Fruit fly (Drosophila melanogaster) whole organism, embryonic: ENCODE results near the gene Hip1.
A peak's percentile ranks its signal among the peaks of the same experiment; 100 is the strongest.

ENCODE experiments used
- Asciz ChIP-seq: fragments of 200-800 bp; sonication (Bioruptor generic); optimal IDR thresholded peaks from 2 replicates; lab custom pipeline; 2017; ENCODE audit warnings: missing biosample characterization, mild to moderate bottlenecking, missing genetic modification characterization, missing genetic modification reagents
- C15 ChIP-seq: fragments of 200-800 bp; sonication (Bioruptor generic); IDR thresholded peaks from 3 replicates; pipeline ENCODE4 v1.3.6; 2022; ENCODE audit warnings: missing biosample characterization, missing genetic modification characterization
- CG1024 ChIP-seq: fragments of 200-800 bp; sonication (Bioruptor generic); IDR thresholded peaks from 2 replicates; pipeline ENCODE4 v1.3.6; 2022; ENCODE audit warnings: missing biosample characterization, missing genetic modification characterization
- CG10321 ChIP-seq: fragments of 200-800 bp; sonication (Bioruptor generic); IDR thresholded peaks from 2 replicates; pipeline ENCODE4 v1.3.6; 2022; ENCODE audit warnings: missing biosample characterization, missing genetic modification characterization
- CG10979 ChIP-seq: fragments of 200-800 bp; sonication (Bioruptor generic); optimal IDR thresholded peaks from 2 replicates; lab custom pipeline; 2018; ENCODE audit warnings: missing biosample characterization, mild to moderate bottlenecking, missing genetic modification characterization, moderate library complexity
- CG11398 ChIP-seq: fragments of 200-800 bp; sonication (Bioruptor generic); optimal IDR thresholded peaks from 2 replicates; lab custom pipeline; 2016; ENCODE audit warnings: missing biosample characterization, missing genetic modification characterization
- CG11504 ChIP-seq: fragments of 200-800 bp; sonication (Bioruptor generic); optimal IDR thresholded peaks from 3 replicates; lab custom pipeline; 2019; ENCODE audit warnings: missing biosample characterization, mild to moderate bottlenecking, missing genetic modification characterization, moderate library complexity
- CG11560 ChIP-seq: fragments of 200-800 bp; sonication (Bioruptor generic); IDR thresholded peaks from 3 replicates; pipeline ENCODE4 v1.3.6; 2022; ENCODE audit warnings: missing biosample characterization, missing genetic modification characterization
- CG11696 ChIP-seq: fragments of 200-800 bp; sonication (Bioruptor generic); IDR thresholded peaks from 2 replicates; pipeline ENCODE4 v1.3.6; 2022; ENCODE audit warnings: missing biosample characterization, missing genetic modification characterization
- CG12155 ChIP-seq: fragments of 200-800 bp; sonication (Bioruptor generic); optimal IDR thresholded peaks from 3 replicates; lab custom pipeline; 2016; ENCODE audit warnings: missing biosample characterization, missing genetic modification characterization
- CG14860 ChIP-seq: fragments of 200-800 bp; sonication (Bioruptor generic); IDR thresholded peaks from 3 replicates; pipeline ENCODE4 v1.3.6; 2022; ENCODE audit warnings: missing biosample characterization, missing genetic modification characterization; ENCODE audit not compliant: partially characterized antibody
- CG15073 ChIP-seq: fragments of 200-800 bp; sonication (Bioruptor generic); optimal IDR thresholded peaks from 2 replicates; lab custom pipeline; 2016; ENCODE audit warnings: missing biosample characterization, missing genetic modification characterization
- CG1603 ChIP-seq: fragments of 200-800 bp; sonication (Bioruptor generic); optimal IDR thresholded peaks from 2 replicates; lab custom pipeline; 2019; ENCODE audit warnings: missing biosample characterization, mild to moderate bottlenecking, missing genetic modification characterization, moderate library complexity
- CG16813 ChIP-seq: fragments of 200-800 bp; sonication (Bioruptor generic); IDR thresholded peaks from 3 replicates; pipeline ENCODE4 v1.3.6; 2022; ENCODE audit warnings: missing biosample characterization, missing genetic modification characterization; ENCODE audit not compliant: partially characterized antibody
- CG16863 ChIP-seq: fragments of 200-800 bp; sonication (Bioruptor generic); optimal IDR thresholded peaks from 3 replicates; lab custom pipeline; 2016; ENCODE audit warnings: missing biosample characterization, missing genetic modification characterization
- CG1792 ChIP-seq: fragments of 200-800 bp; sonication (Bioruptor generic); optimal IDR thresholded peaks from 2 replicates; lab custom pipeline; 2016; ENCODE audit warnings: missing biosample characterization, missing genetic modification characterization
- CG2199 ChIP-seq: fragments of 200-800 bp; sonication (Bioruptor generic); IDR thresholded peaks from 3 replicates; pipeline ENCODE4 v1.3.6; 2022; ENCODE audit warnings: missing biosample characterization, missing genetic modification characterization
- CG2889 ChIP-seq: fragments of 200-800 bp; sonication (Bioruptor generic); IDR thresholded peaks from 3 replicates; pipeline ENCODE4 v1.3.6; 2022; ENCODE audit warnings: missing biosample characterization, missing genetic modification characterization
- CG34422 ChIP-seq: fragments of 200-800 bp; sonication (Bioruptor generic); IDR thresholded peaks from 3 replicates; pipeline ENCODE4 v1.3.6; 2022; ENCODE audit warnings: missing biosample characterization, missing genetic modification characterization
- CG3726 ChIP-seq: fragments of 200-800 bp; sonication (Bioruptor generic); IDR thresholded peaks from 3 replicates; pipeline ENCODE4, ENCODE4 v1.3.6; 2022; ENCODE audit warnings: missing biosample characterization, missing genetic modification characterization
- CG4360 ChIP-seq: fragments of 200-800 bp; sonication (Bioruptor generic); IDR thresholded peaks from 2 replicates; pipeline ENCODE4 v1.3.6; 2022; ENCODE audit warnings: missing biosample characterization, missing genetic modification characterization
- CG4854 ChIP-seq: fragments of 200-800 bp; sonication (Bioruptor generic); optimal IDR thresholded peaks from 2 replicates; lab custom pipeline; 2016; ENCODE audit warnings: missing biosample characterization, missing genetic modification characterization, inconsistent platforms
- CG7357 ChIP-seq: fragments of 200-800 bp; sonication (Bioruptor generic); IDR thresholded peaks from 3 replicates; pipeline ENCODE4 v1.3.6; 2022; ENCODE audit warnings: missing biosample characterization, missing genetic modification characterization
- CG8290 ChIP-seq, 3 experiments: fragments of 200-800 bp; sonication (Bioruptor generic); optimal IDR thresholded peaks; 2 replicates each; lab custom pipeline; 2016 to 2019; ENCODE audit warnings: missing biosample characterization in 3 of 3, missing genetic modification characterization in 3 of 3, mild to moderate bottlenecking in 2 of 3, moderate library complexity in 1 of 3
- CG8944 ChIP-seq: fragments of 200-800 bp; sonication (Bioruptor generic); optimal IDR thresholded peaks from 3 replicates; lab custom pipeline; 2016; ENCODE audit warnings: missing biosample characterization, missing genetic modification characterization
- CG9876 ChIP-seq: fragments of 200-800 bp; sonication (Bioruptor generic); optimal IDR thresholded peaks from 2 replicates; lab custom pipeline; 2016; ENCODE audit warnings: missing biosample characterization, missing genetic modification characterization
- Hey ChIP-seq: fragments of 200-800 bp; sonication (Bioruptor generic); optimal IDR thresholded peaks from 3 replicates; lab custom pipeline; 2018; ENCODE audit warnings: missing biosample characterization, mild to moderate bottlenecking, missing genetic modification characterization
- HmgZ ChIP-seq: fragments of 200-800 bp; sonication (Bioruptor generic); optimal IDR thresholded peaks from 2 replicates; lab custom pipeline; 2018; ENCODE audit warnings: missing biosample characterization, mild to moderate bottlenecking, missing genetic modification characterization
- Hsf ChIP-seq: fragments of 200-800 bp; sonication (Bioruptor generic); optimal IDR thresholded peaks from 3 replicates; lab custom pipeline; 2016; ENCODE audit warnings: missing biosample characterization, missing genetic modification characterization
- NFAT ChIP-seq: fragments of 200-800 bp; sonication (Bioruptor generic); IDR thresholded peaks from 2 replicates; pipeline ENCODE4 v1.3.6; 2022; ENCODE audit warnings: missing biosample characterization, missing genetic modification characterization
- Side ChIP-seq: fragments of 200-800 bp; sonication (Bioruptor generic); optimal IDR thresholded peaks from 2 replicates; lab custom pipeline; 2016; ENCODE audit warnings: missing biosample characterization, missing genetic modification characterization
- Sox102F ChIP-seq: fragments of 200-800 bp; sonication (Bioruptor generic); optimal IDR thresholded peaks from 2 replicates; lab custom pipeline; 2018; ENCODE audit warnings: missing biosample characterization, mild to moderate bottlenecking, missing genetic modification characterization, moderate library complexity
- YL-1 ChIP-seq: fragments of 200-800 bp; sonication (Bioruptor generic); optimal IDR thresholded peaks from 3 replicates; lab custom pipeline; 2017; ENCODE audit warnings: missing biosample characterization, mild to moderate bottlenecking, missing genetic modification characterization
- aop ChIP-seq: fragments of 200-800 bp; sonication (Bioruptor generic); IDR thresholded peaks from 2 replicates; pipeline ENCODE4 v1.3.6; 2022; ENCODE audit warnings: missing biosample characterization, missing genetic modification characterization
- ara ChIP-seq: fragments of 200-800 bp; sonication (Bioruptor generic); IDR thresholded peaks from 2 replicates; pipeline ENCODE4 v1.3.6; 2022; ENCODE audit warnings: missing biosample characterization, missing genetic modification characterization
- fd102C ChIP-seq: fragments of 200-800 bp; sonication (Bioruptor generic); optimal IDR thresholded peaks from 2 replicates; lab custom pipeline; 2018; ENCODE audit warnings: missing biosample characterization, mild to moderate bottlenecking, missing genetic modification characterization, moderate library complexity
- ftz-f1 ChIP-seq: fragments of 200-800 bp; sonication (Bioruptor generic); optimal IDR thresholded peaks from 2 replicates; lab custom pipeline; 2016; ENCODE audit warnings: missing biosample characterization, missing genetic modification characterization
- hbn ChIP-seq: fragments of 200-800 bp; sonication (Bioruptor generic); IDR thresholded peaks from 2 replicates; pipeline ENCODE4 v1.3.6; 2022; ENCODE audit warnings: missing biosample characterization, missing genetic modification characterization; ENCODE audit not compliant: partially characterized antibody
- hth ChIP-seq: fragments of >200 bp; optimal IDR thresholded peaks from 2 replicates; lab custom pipeline; 2017; ENCODE audit warnings: inconsistent platforms
- kay ChIP-seq: fragments of 200-800 bp; sonication (Bioruptor generic); optimal IDR thresholded peaks from 2 replicates; lab custom pipeline; 2016; ENCODE audit warnings: missing biosample characterization, missing genetic modification characterization
- kni ChIP-seq: fragments of 200-800 bp; sonication (Bioruptor generic); optimal IDR thresholded peaks from 3 replicates; lab custom pipeline; 2017; ENCODE audit warnings: mild to moderate bottlenecking, missing biosample characterization, missing genetic modification reagents, missing genetic modification characterization
- p53 ChIP-seq: fragments of 200-800 bp; sonication (Bioruptor generic); optimal IDR thresholded peaks from 2 replicates; lab custom pipeline; 2016; ENCODE audit warnings: missing biosample characterization, missing genetic modification characterization
- ro ChIP-seq: fragments of 200-800 bp; sonication (Bioruptor generic); IDR thresholded peaks from 2 replicates; pipeline ENCODE4 v1.3.6; 2022; ENCODE audit warnings: missing biosample characterization, missing genetic modification characterization
- seq ChIP-seq: fragments of 200-800 bp; sonication (Bioruptor generic); IDR thresholded peaks from 2 replicates; pipeline ENCODE4 v1.3.6; 2022; ENCODE audit warnings: missing biosample characterization, missing genetic modification characterization
- sim ChIP-seq: fragments of 200-800 bp; sonication (Bioruptor generic); IDR thresholded peaks from 2 replicates; pipeline ENCODE4 v1.3.6; 2022; ENCODE audit warnings: missing biosample characterization, missing genetic modification characterization
- slbo ChIP-seq: fragments of 200-800 bp; sonication (Bioruptor generic); IDR thresholded peaks from 2 replicates; pipeline ENCODE4 v1.3.6; 2022; ENCODE audit warnings: missing biosample characterization, missing genetic modification characterization
- sr ChIP-seq: fragments of 200-800 bp; sonication (Bioruptor generic); IDR thresholded peaks from 3 replicates; pipeline ENCODE4 v1.3.6; 2022; ENCODE audit warnings: missing biosample characterization, missing genetic modification characterization
- sug ChIP-seq: fragments of 200-800 bp; optimal IDR thresholded peaks from 2 replicates; lab custom pipeline; 2019; ENCODE audit warnings: missing biosample characterization, mild to moderate bottlenecking, missing genetic modification characterization, moderate library complexity
- unc-4 ChIP-seq: fragments of 200-800 bp; sonication (Bioruptor generic); IDR thresholded peaks from 2 replicates; pipeline ENCODE4 v1.3.6; 2022; ENCODE audit warnings: missing biosample characterization, missing genetic modification characterization; ENCODE audit not compliant: partially characterized antibody
- wek ChIP-seq: fragments of 200-800 bp; sonication (Bioruptor generic); optimal IDR thresholded peaks from 3 replicates; lab custom pipeline; 2018; ENCODE audit warnings: missing biosample characterization, mild to moderate bottlenecking, missing genetic modification characterization, moderate library complexity
- wor ChIP-seq: fragments of 200-800 bp; sonication (Bioruptor generic); IDR thresholded peaks from 2 replicates; pipeline ENCODE4 v1.3.6; 2022; ENCODE audit warnings: missing biosample characterization, missing genetic modification characterization
- zen ChIP-seq: fragments of 200-800 bp; sonication (Bioruptor generic); optimal IDR thresholded peaks from 3 replicates; lab custom pipeline; 2018; ENCODE audit warnings: missing biosample characterization, mild to moderate bottlenecking, missing genetic modification characterization, moderate library complexity

Hip1 gene

dm6 chr3L:12725749-12726148 is 47.6 kb downstream of the Hip1 start (continued):
- no peak for TF ChIP-seq CG8290 (GFP tag; optimal IDR thresholded peaks at IDR 0.05; lab: Kevin White, UChicago)
- TF ChIP-seq CG8290 (tag; optimal IDR thresholded peaks at IDR 0.05; lab: Kevin White, UChicago), result no peak
- TF ChIP-seq CG7357 (GFP tag; lab: Robert Waterston, UW), result no peak
- TF ChIP-seq CG11504 (tag; lab: Kevin White, UChicago), result no peak
- TF ChIP-seq CG1792 (GFP tag; lab: Kevin White, UChicago), result no peak
- TF ChIP-seq CG16863 (GFP tag; lab: Kevin White, UChicago), result no peak
- TF ChIP-seq fd102C (GFP tag; lab: Kevin White, UChicago), result peak; percentile 10
- no peak for TF ChIP-seq ftz-f1 (GFP tag; lab: Kevin White, UChicago)
- peak; percentile 48 for TF ChIP-seq CG10979
- TF ChIP-seq CG3726 (GFP tag; lab: Robert Waterston, UW), result no peak
- no peak for TF ChIP-seq sug (tag; lab: Kevin White, UChicago)
- 0 out of 2 replicates have a peak, but pooled peaks have one; percentile 13 for TF ChIP-seq CG1024 (GFP tag; lab: Robert Waterston, UW)
- no peak for TF ChIP-seq ara
- no peak for TF ChIP-seq seq
- TF ChIP-seq CG11696 (GFP tag; lab: Robert Waterston, UW), result no peak
- peak; percentile 21 for TF ChIP-seq CG1603
- TF ChIP-seq CG10321 (GFP tag; lab: Robert Waterston, UW), result no peak
- no peak for TF ChIP-seq wor (GFP tag; lab: Robert Waterston, UW)
- no peak for TF ChIP-seq hbn
- no peak for TF ChIP-seq p53 (GFP tag; lab: Kevin White, UChicago)
- no peak for TF ChIP-seq Side (GFP tag; lab: Kevin White, UChicago)
- no peak for TF ChIP-seq CG12155 (GFP tag; lab: Kevin White, UChicago)
- no peak for TF ChIP-seq CG16813 (GFP tag; lab: Robert Waterston, UW)
- no peak for TF ChIP-seq CG8944 (GFP tag; lab: Kevin White, UChicago)
- TF ChIP-seq slbo (GFP tag; lab: Robert Waterston, UW), result no peak
- TF ChIP-seq ro (GFP tag; lab: Robert Waterston, UW), result 0 out of 2 replicates have a peak, but pooled peaks have one; percentile 6
- no peak for TF ChIP-seq wek (GFP tag; lab: Kevin White, UChicago)
- TF ChIP-seq NFAT (GFP tag; lab: Robert Waterston, UW), result no peak
- no peak for TF ChIP-seq CG11398
- no peak for TF ChIP-seq CG11560 (tag; lab: Robert Waterston, UW)
- no peak for TF ChIP-seq CG15073 (GFP tag; lab: Kevin White, UChicago)
- TF ChIP-seq Asciz (GFP tag; lab: Kevin White, UChicago), result no peak
- TF ChIP-seq hth (lab: Kevin White, UChicago), result no peak
- no peak for TF ChIP-seq CG4360 (GFP tag; lab: Robert Waterston, UW)
- TF ChIP-seq sr (GFP tag; lab: Robert Waterston, UW), result no peak
- no peak for TF ChIP-seq kni (GFP tag; lab: Kevin White, UChicago)
- 0 out of 2 replicates have a peak, but pooled peaks have one; percentile 34 for TF ChIP-seq sim (GFP tag; lab: Robert Waterston, UW)
- no peak for TF ChIP-seq aop (GFP tag; lab: Robert Waterston, UW)
- TF ChIP-seq kay, result no peak
- TF ChIP-seq CG14860 (GFP tag; lab: Robert Waterston, UW), result no peak
- no peak for TF ChIP-seq Sox102F (GFP tag; lab: Kevin White, UChicago)
- TF ChIP-seq CG9876 (GFP tag; lab: Kevin White, UChicago), result no peak
- no peak for TF ChIP-seq C15
- TF ChIP-seq unc-4 (GFP tag; lab: Robert Waterston, UW), result no peak
- no peak for TF ChIP-seq Hey (tag; lab: Kevin White, UChicago)
- TF ChIP-seq CG34422 (GFP tag; lab: Robert Waterston, UW), result no peak
- TF ChIP-seq HmgZ, result no peak
- TF ChIP-seq zen (tag; lab: Kevin White, UChicago), result peak; percentile 11
- no peak for TF ChIP-seq CG4854 (GFP tag; lab: Kevin White, UChicago)
- no peak for TF ChIP-seq CG2199 (GFP tag; lab: Robert Waterston, UW)
- TF ChIP-seq Hsf (GFP tag; lab: Kevin White, UChicago), result no peak
- no peak for TF ChIP-seq CG2889
- TF ChIP-seq YL-1 (GFP tag; lab: Kevin White, UChicago), result no peak
